Worm (Caenorhabditis elegans) whole organism, L3 larva: ENCODE data around the gene snap-1.

Experiments used
- ceh-82 ChIP-seq: fragments of 150-350 bp; optimal IDR thresholded peaks from 2 replicates; lab custom pipeline; 2014; ENCODE audit warnings: missing biosample characterization, missing genetic modification characterization
- eor-1 ChIP-seq, 2 experiments: fragments of 150-350 bp; optimal IDR thresholded peaks; 2 replicates each; lab custom pipeline; 2014 to 2018; ENCODE audit warnings: missing biosample characterization in 2 of 2, missing genetic modification characterization in 2 of 2
- snpc-4 ChIP-seq: fragments of 150-350 bp; optimal IDR thresholded peaks from 2 replicates; lab custom pipeline; 2014; ENCODE audit warnings: missing biosample characterization, missing genetic modification characterization

DNA sequence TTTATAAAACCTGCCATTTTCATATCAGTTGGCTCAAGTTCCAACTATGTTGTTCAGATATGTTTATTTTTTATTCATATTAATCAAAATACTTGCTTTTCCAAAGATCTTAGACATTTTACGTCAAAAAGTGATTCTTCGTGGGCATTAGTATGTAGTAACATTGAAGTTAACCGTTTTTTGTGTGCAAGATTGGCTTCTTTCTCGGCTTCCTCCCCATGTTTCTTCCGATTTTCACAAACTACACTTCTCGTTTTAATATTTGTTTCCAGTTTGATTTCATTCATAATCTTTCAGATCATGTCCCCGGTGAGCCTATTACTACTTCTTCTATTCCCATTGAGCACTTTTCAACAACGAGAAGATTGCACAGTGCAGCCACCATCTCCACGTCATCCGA is 27.0 kb downstream of the snap-1 start, which contains the start of gene sul-2:
- no peak for TF ChIP-seq eor-1 (tag; optimal IDR thresholded peaks at IDR 0.05; lab: Kevin White, UChicago)
- no peak for TF ChIP-seq ceh-82 (tag; lab: Kevin White, UChicago)
- no peak for TF ChIP-seq snpc-4 (tag; lab: Kevin White, UChicago)
